Fruit fly (Drosophila melanogaster): ENCODE measurements around the gene CG2082.

CG2082 gene

DNA sequence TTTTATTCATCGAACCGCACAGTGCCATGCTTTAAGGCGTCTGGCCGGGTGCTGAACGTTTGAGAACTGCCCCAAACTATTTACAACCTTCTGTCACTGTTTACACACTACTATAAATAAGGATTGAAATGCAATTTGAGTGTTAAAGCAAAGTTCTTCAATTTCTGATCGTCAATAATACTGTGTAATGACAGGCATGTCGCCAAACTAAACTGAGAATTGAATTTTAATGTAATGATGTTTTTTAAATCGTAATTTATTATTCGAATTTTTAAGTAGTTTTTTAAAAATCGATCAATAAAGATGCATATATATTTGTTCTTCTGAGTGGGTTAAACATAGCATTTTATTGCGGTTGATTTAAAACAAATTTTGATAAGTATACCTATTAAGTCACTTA is at the start of gene CG2082:
Gene CG2082, minus strand, starts transcription at position 101 of the 400 bp plus-strand sequence.
- no peak for TF ChIP-seq h (optimal IDR thresholded peaks at IDR 0.05)
- TF ChIP-seq psq (optimal IDR thresholded peaks at IDR 0.05), result no peak
- TF ChIP-seq Myc (optimal IDR thresholded peaks at IDR 0.05), result no peak
- no peak for TF ChIP-seq ttk (optimal IDR thresholded peaks at IDR 0.05)
- TF ChIP-seq Sin3A (optimal IDR thresholded peaks at IDR 0.05), result no peak
- TF ChIP-seq insv (optimal IDR thresholded peaks at IDR 0.05), result no peak

DNA sequence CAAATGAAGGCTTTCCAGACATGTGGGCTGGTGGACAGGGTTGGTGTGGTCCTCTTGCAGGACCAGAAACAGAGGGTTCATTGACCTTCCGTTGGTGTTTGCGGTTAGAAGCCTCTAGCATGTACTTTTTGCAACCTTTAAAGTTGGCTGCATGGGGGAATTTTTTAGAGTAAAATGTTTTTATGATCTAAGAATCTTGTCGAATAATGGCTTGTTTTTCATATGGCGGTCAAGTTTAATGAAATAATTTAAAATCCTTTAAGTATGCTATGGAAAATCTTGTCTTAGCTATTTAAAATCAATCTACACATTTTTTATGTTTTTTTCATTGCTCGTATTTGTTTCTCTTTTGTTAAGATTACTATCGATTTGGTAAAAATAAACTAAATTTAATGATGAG is 48.9 kb upstream of the CG2082 start, which contains the start of gene glob3:
Gene glob3, plus strand, starts transcription at position 301 of the 400 bp plus-strand sequence.
- TF ChIP-seq Sin3A (optimal IDR thresholded peaks at IDR 0.05) (no peak), insv (optimal IDR thresholded peaks at IDR 0.05) (no peak), psq (optimal IDR thresholded peaks at IDR 0.05) (no peak)

DNA sequence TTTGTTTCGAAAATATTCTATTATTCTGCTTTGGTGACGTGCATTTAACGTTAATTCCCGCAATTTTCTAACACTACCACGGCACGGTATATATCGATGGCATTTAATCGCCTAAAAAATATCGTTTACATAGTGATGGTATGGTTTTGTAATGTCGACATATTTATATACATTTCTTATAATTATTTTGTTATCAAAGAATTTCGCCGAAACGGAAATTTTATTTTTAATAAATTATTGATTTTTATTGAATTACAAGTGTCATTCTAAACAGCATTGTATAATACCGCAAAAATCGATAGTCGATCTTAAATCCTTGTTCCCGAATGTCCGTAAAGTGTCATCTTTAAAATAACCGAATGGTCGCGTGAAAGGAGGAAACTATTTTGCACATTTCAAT is 43.6 kb upstream of the CG2082 start, which contains the start of the genes Sec20 and dgrn:
Gene Sec20, minus strand, starts transcription at position 77 of the 400 bp plus-strand sequence.
Gene dgrn, plus strand, starts transcription at position 160 of the 400 bp plus-strand sequence.
- TF ChIP-seq h (optimal IDR thresholded peaks at IDR 0.05) (no peak), ttk (optimal IDR thresholded peaks at IDR 0.05) (no peak), insv (optimal IDR thresholded peaks at IDR 0.05) (no peak), psq (optimal IDR thresholded peaks at IDR 0.05) (no peak), Sin3A (optimal IDR thresholded peaks at IDR 0.05) (no peak), Myc (optimal IDR thresholded peaks at IDR 0.05) (no peak)

DNA sequence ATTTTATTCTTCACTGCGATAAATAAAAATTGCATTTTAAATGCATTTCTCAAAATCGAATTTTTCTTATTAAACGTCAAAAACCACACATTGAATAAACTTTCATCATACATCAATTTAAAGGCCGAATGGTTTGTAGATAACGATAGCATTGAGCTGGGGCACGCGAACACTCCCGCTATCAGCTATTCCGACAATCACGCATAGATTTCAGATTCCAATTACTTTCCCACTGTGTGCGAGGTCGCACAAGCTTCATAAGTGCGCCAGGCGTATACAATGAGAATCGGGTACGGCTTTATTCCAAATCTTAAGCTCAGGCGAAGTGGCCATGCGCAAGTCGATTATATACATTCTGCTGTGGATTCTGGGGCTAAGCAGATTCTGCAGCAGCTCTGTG is 40.9 kb upstream of the CG2082 start, which contains the start of gene CG46303:
Gene CG46303, plus strand, starts transcription at position 223 of the 400 bp plus-strand sequence.
- TF ChIP-seq Myc (optimal IDR thresholded peaks at IDR 0.05) (no peak), psq (optimal IDR thresholded peaks at IDR 0.05) (no peak)

DNA sequence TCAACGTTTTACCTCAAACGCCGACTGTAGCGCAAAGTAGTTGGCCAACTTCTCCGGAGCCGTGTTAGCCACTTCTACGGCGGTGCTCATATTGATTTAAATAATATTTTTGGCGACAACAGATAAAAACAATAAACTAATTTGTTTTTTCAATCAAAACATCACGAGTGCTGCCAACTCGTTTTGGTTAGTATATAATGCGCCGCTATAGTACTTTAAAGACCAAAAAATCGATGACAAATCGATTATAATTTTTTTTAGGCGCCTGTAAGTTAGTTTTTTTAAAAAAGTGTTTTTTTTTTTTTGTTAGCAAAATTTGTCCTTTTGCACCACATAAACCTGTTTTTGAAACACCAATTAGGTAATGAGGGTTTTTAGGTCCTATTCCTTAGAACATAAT is 40.4 kb upstream of the CG2082 start, which contains the start of gene Hpr1:
Gene Hpr1, minus strand, starts transcription at position 198 of the 400 bp plus-strand sequence.
- TF ChIP-seq Sin3A (optimal IDR thresholded peaks at IDR 0.05) (no peak), h (optimal IDR thresholded peaks at IDR 0.05) (no peak), Myc (optimal IDR thresholded peaks at IDR 0.05) (no peak), psq (optimal IDR thresholded peaks at IDR 0.05) (no peak), insv (optimal IDR thresholded peaks at IDR 0.05) (no peak), ttk (optimal IDR thresholded peaks at IDR 0.05) (no peak)

DNA sequence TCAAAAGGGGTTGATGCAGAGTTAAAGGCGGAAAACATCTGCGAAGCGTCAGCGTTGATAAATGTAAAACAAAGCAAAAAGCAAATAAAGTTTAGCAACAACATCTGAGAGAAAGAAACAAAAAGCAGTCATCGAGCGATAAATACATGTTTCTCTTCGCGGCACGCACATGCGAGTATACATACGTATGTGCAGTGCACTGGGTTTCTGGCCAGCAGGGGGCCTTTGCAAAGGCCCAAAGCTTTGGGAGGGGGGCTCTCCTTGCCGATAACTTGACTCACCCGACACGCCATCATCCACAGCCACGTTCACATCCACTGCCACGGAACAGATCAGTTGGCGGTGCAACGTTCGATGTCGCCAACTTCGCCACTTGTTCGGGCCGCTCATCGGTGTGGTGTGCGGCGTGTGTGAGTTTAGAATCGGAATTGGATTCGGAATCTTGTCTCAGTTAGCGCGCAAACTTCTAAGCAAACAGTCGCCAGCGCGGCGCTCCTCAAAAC is 32.3 kb upstream of the CG2082 start, which contains the start of gene CG42675:
Gene CG42675, plus strand, starts transcription at position 453 of the 503 bp plus-strand sequence.
- no peak for TF ChIP-seq insv (optimal IDR thresholded peaks at IDR 0.05)
- no peak for TF ChIP-seq h (optimal IDR thresholded peaks at IDR 0.05)
- no peak for TF ChIP-seq Myc (optimal IDR thresholded peaks at IDR 0.05)
- no peak for TF ChIP-seq psq (optimal IDR thresholded peaks at IDR 0.05)
- no peak for TF ChIP-seq ttk (optimal IDR thresholded peaks at IDR 0.05)

DNA sequence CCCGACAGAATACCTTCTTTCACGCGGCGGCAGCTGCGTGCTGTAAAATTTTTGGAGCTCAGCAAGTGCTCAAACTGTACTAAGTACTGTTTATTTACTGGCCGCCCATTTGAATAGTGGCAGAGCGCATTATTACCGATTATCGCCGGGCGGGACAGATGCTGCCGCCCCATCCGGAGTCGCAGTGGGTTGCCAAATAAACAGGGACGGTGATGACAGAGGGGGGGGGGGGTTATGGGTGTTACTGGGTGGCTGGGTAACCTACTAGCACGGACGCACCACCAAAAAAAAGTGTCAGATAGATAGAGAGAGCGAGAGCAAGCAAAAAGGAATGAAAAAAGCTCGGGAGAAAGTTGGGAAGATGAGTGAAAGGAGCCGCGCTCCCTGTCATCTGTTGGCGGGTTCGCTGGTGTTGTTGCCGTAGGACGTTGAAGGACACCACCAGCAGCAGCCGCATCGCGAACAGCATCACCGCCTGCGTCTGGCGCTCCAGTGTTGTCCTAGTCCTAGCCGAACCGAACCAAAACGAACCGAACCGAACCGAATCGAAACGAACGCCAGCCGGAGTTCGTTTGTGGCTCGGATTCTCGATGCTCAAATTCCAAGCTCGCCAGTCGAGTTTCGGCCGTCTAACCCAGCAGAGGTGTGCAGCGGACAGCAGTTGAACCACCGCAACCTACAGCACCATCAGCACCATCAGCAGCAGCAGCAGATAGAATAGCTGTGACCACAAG is 21.0 kb upstream of the CG2082 start, which contains the start of gene CG11000:
Gene CG11000, plus strand, starts transcription at position 626 of the 734 bp plus-strand sequence.
- TF ChIP-seq h (optimal IDR thresholded peaks at IDR 0.05), result no peak
- TF ChIP-seq insv (optimal IDR thresholded peaks at IDR 0.05), result no peak
- no peak for TF ChIP-seq ttk (optimal IDR thresholded peaks at IDR 0.05)
- no peak for TF ChIP-seq psq (optimal IDR thresholded peaks at IDR 0.05)
- no peak for TF ChIP-seq Myc (optimal IDR thresholded peaks at IDR 0.05)
- no peak for TF ChIP-seq Sin3A (optimal IDR thresholded peaks at IDR 0.05)

DNA sequence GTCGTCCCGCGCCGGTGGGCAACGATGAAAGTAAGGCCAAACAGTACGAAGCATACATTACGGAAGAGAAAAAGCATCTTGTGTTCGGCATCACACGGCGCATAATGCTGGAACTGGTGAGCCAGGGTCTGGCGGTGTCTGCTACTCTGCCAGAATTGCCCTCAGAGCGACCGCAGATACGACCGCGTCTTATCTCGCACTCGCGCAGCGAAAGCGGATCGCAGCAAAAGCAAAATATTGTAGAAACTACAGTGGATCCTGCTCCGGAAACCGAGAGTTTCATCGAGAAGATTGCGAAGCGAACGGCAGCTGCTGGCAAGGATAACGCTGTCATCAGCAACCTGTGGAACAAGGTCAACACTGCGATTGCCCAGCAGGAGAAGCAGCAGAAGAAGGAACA is 16.8 kb upstream of the CG2082 start:
- TF ChIP-seq h (optimal IDR thresholded peaks at IDR 0.05), result no peak
- TF ChIP-seq insv (optimal IDR thresholded peaks at IDR 0.05), result no peak
- no peak for TF ChIP-seq ttk (optimal IDR thresholded peaks at IDR 0.05)
- no peak for TF ChIP-seq Myc (optimal IDR thresholded peaks at IDR 0.05)
- TF ChIP-seq Sin3A (optimal IDR thresholded peaks at IDR 0.05), result no peak
- no peak for TF ChIP-seq psq (optimal IDR thresholded peaks at IDR 0.05)

DNA sequence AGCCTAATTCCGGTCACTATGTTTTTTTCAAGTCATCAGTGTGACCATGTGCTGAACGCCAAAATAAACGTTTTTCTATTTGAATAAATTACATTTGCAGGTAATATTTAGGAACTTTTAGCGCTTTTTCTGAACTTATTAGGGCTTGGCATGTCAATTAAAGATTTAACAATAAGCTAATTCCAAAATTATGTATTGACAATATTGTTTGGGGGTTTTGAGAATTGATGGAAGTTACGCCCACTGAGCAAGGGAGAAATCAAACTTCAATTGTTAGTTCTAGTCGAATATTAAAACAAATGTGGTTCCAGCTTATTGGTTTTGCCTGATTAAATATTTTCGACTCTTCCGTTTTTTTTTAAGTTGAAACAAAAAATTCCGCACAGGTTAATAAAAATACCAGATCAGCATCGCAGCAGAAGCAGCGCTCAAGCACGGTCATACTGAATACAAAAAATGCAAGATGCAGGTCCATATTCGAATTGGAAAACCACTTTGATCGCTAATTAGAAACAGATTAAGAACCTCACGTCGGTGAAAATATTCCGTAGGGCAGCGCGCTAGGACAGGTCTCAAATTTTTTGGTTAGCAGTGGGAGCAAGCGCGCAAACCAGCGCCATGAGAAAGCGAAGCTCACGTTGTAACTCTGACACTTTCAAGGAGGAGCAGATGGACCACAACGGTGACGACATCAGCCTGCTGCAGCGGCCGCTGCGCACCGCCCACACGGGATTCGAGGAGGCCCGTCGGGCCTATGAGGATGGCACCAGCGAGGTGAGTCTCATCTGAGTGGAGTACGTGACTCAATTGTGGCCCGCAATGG is 13.6 kb upstream of the CG2082 start, which contains the start of the genes PSMG1 and CG10979:
Gene PSMG1, minus strand, starts transcription at position 51 of the 823 bp plus-strand sequence.
Gene CG10979, plus strand, starts transcription at position 439 of the 823 bp plus-strand sequence.
- TF ChIP-seq Sin3A (optimal IDR thresholded peaks at IDR 0.05), result no peak
- TF ChIP-seq h (optimal IDR thresholded peaks at IDR 0.05), result no peak
- TF ChIP-seq insv (optimal IDR thresholded peaks at IDR 0.05), result no peak
- TF ChIP-seq ttk (optimal IDR thresholded peaks at IDR 0.05), result no peak
- TF ChIP-seq psq (optimal IDR thresholded peaks at IDR 0.05), result no peak
- TF ChIP-seq Myc (optimal IDR thresholded peaks at IDR 0.05), result no peak

DNA sequence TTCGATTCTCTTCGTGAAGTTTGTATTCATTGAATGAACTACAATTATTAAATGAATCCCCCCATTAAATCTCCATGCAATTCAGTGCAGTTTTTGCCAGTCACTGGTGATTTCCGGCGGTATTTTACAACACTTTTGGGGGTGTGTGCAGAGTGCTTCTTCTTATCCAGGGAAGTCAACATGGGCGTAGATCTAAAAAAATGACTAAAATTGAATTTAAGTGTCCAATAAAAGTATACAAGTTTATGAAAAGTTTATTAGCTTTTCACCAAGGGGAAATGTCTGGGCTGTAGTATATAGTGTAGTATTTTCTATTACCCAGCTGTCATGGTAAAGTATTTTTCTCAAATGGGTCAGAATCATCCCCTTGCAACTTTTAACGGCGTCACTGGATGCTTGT is 10.6 kb upstream of the CG2082 start, which contains the start of gene Hpf1:
Gene Hpf1, plus strand, starts transcription at position 383 of the 400 bp plus-strand sequence.
- no peak for TF ChIP-seq Myc (optimal IDR thresholded peaks at IDR 0.05)
- TF ChIP-seq insv (optimal IDR thresholded peaks at IDR 0.05), result no peak
- TF ChIP-seq h (optimal IDR thresholded peaks at IDR 0.05), result no peak
- no peak for TF ChIP-seq psq (optimal IDR thresholded peaks at IDR 0.05)
- TF ChIP-seq Sin3A (optimal IDR thresholded peaks at IDR 0.05), result no peak

DNA sequence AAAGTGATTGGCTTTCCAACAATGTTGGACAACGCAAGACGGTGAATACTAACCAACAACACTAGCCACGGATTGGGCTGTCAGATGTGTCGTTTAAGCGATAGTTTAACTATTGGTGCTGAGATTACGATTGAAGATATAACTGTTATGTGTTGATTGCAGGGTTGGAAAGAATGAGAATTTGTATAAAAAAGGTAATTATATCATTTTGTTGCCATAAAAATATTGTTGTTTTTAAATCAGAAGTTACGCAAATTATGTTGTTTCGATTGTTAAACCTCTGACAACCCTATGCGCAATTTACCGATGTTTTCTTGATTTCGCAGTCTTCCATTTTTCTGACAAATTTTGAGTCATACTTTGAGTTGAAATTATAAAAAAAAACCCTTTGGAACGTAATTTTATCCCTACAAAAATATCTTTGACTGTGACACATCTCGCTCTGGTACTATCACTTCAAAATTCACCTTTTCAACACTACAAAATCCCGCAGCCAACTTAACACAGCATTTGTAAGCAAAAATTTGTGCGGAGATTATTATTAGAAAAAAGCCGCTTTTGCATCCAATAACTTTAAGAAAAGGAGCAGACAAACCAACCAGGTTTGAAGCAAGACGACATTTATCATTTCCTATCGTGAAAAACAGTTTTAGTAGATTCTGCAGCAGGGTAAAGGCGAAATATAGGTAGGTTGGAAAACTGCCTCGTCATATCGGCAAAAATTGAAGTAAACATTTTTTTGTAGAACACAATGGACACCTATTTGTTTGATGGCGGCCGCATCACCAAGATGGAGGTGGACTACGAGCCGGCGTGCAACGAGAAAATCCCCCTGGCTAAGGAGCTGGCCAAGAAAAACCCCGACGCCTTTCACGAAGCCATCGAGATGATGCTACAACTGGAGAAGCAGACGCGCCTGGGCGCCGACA is 8.4 kb upstream of the CG2082 start, which contains the start of the genes Hat1 and Rpn5:
Gene Hat1, minus strand, starts transcription at position 360 of the 929 bp plus-strand sequence.
Gene Rpn5, plus strand, starts transcription at position 469 of the 929 bp plus-strand sequence.
- TF ChIP-seq Sin3A (optimal IDR thresholded peaks at IDR 0.05) (no peak), psq (optimal IDR thresholded peaks at IDR 0.05) (no peak), h (optimal IDR thresholded peaks at IDR 0.05) (no peak), ttk (optimal IDR thresholded peaks at IDR 0.05) (no peak), insv (optimal IDR thresholded peaks at IDR 0.05) (no peak), Myc (optimal IDR thresholded peaks at IDR 0.05) (no peak)

All from Kc167 (cell line).